Worm (Caenorhabditis elegans): ENCODE measurements around the gene mltn-13.

The mltn-13 gene

ce11 chrX:4448283-4448682, at the start of gene mltn-13:
mltn-13 (minus strand) TSS chrX:4448383.
- TF ChIP-seq gmeb-1 (tag; optimal IDR thresholded peaks at IDR 0.05) = no peak
- no peak for TF ChIP-seq zag-1 (tag; optimal IDR thresholded peaks at IDR 0.05)
- no peak for TF ChIP-seq unc-55 (GFP tag; optimal IDR thresholded peaks at IDR 0.05)
- TF ChIP-seq F13H6.1 (tag; optimal IDR thresholded peaks at IDR 0.05) = no peak
- TF ChIP-seq ceh-82 (tag; optimal IDR thresholded peaks at IDR 0.05) = no peak
- TF ChIP-seq mbf-1 (tag; optimal IDR thresholded peaks at IDR 0.05) = no peak
- TF ChIP-seq nhr-10 (tag; optimal IDR thresholded peaks at IDR 0.05) = no peak
- no peak for TF ChIP-seq snpc-4 (tag; optimal IDR thresholded peaks at IDR 0.05)
- no peak for TF ChIP-seq aly-2 (tag; optimal IDR thresholded peaks at IDR 0.05)
- no peak for TF ChIP-seq alr-1 (tag; optimal IDR thresholded peaks at IDR 0.05)
- no peak for TF ChIP-seq nhr-77 (tag; optimal IDR thresholded peaks at IDR 0.05)
- no peak for TF ChIP-seq ztf-1 (GFP tag; conservative IDR thresholded peaks at IDR 0.05)
- no peak for TF ChIP-seq dmd-4 (tag; optimal IDR thresholded peaks at IDR 0.05)
- no peak for TF ChIP-seq mab-5 (tag; optimal IDR thresholded peaks at IDR 0.05)
- no peak for TF ChIP-seq nhr-25 (tag; optimal IDR thresholded peaks at IDR 0.05)
- TF ChIP-seq lin-11 (tag; optimal IDR thresholded peaks at IDR 0.05) = no peak
- no peak for TF ChIP-seq sma-9 (GFP tag; optimal IDR thresholded peaks at IDR 0.05)
- no peak for TF ChIP-seq sma-9 (tag; optimal IDR thresholded peaks at IDR 0.05)
- no peak for TF ChIP-seq ceh-16 (tag; optimal IDR thresholded peaks at IDR 0.05)

ce11 chrX:4495814-4496567, 47.8 kb upstream of the mltn-13 start:
- TF ChIP-seq nhr-237 (tag; optimal IDR thresholded peaks at IDR 0.05) (no peak), lin-13 (GFP tag; optimal IDR thresholded peaks at IDR 0.05) (no peak), unc-39 (tag; optimal IDR thresholded peaks at IDR 0.05) (no peak), ama-1 (optimal IDR thresholded peaks at IDR 0.05) (no peak), snpc-4 (tag; optimal IDR thresholded peaks at IDR 0.05) (no peak), sma-9 (GFP tag; optimal IDR thresholded peaks at IDR 0.05) (no peak), sma-9 (tag; optimal IDR thresholded peaks at IDR 0.05) (no peak), nhr-21 (tag; optimal IDR thresholded peaks at IDR 0.05) (no peak), nhr-10 (tag; optimal IDR thresholded peaks at IDR 0.05) (no peak), nhr-12 (tag; optimal IDR thresholded peaks at IDR 0.05) (no peak), alr-1 (tag; optimal IDR thresholded peaks at IDR 0.05) (no peak), gmeb-1 (tag; optimal IDR thresholded peaks at IDR 0.05) (no peak), peb-1 (tag; optimal IDR thresholded peaks at IDR 0.05) (no peak), lin-39 (tag; optimal IDR thresholded peaks at IDR 0.05) (no peak), ZK546.5 (tag; optimal IDR thresholded peaks at IDR 0.05) (no peak), ztf-11 (tag; optimal IDR thresholded peaks at IDR 0.05) (no peak), nhr-25 (tag; optimal IDR thresholded peaks at IDR 0.05) (no peak), ceh-82 (tag; optimal IDR thresholded peaks at IDR 0.05) (no peak), R02D3.7 (tag; optimal IDR thresholded peaks at IDR 0.05) (no peak)

ce11 chrX:4493439-4494006, 45.3 kb upstream of the mltn-13 start:
- TF ChIP-seq nhr-12 (tag; optimal IDR thresholded peaks at IDR 0.05) = no peak
- no peak for TF ChIP-seq gmeb-1 (tag; optimal IDR thresholded peaks at IDR 0.05)
- TF ChIP-seq unc-62 (GFP tag; optimal IDR thresholded peaks at IDR 0.05) = no peak
- TF ChIP-seq alr-1 (tag; optimal IDR thresholded peaks at IDR 0.05) = no peak
- no peak for TF ChIP-seq R02D3.7 (tag; optimal IDR thresholded peaks at IDR 0.05)
- TF ChIP-seq skn-1 (tag; optimal IDR thresholded peaks at IDR 0.05) = no peak
- TF ChIP-seq nhr-129 (tag; optimal IDR thresholded peaks at IDR 0.05) = no peak
- no peak for TF ChIP-seq Y55F3AM.14 (GFP tag; optimal IDR thresholded peaks at IDR 0.05)
- TF ChIP-seq zag-1 (tag; optimal IDR thresholded peaks at IDR 0.05) = no peak
- no peak for TF ChIP-seq ztf-4 (tag; optimal IDR thresholded peaks at IDR 0.05)

ce11 chrX:4492199-4492598, 44.0 kb upstream of the mltn-13 start, which contains the start of gene F46H6.5:
F46H6.5 (minus strand) TSS chrX:4492208.
- TF ChIP-seq unc-39 (tag; optimal IDR thresholded peaks at IDR 0.05) (no peak), nhr-12 (tag; optimal IDR thresholded peaks at IDR 0.05) (no peak), gmeb-1 (tag; optimal IDR thresholded peaks at IDR 0.05) (no peak), egl-27 (tag; optimal IDR thresholded peaks at IDR 0.05) (no peak), ama-1 (optimal IDR thresholded peaks at IDR 0.05) (no peak), crh-2 (tag; optimal IDR thresholded peaks at IDR 0.05) (no peak), nhr-23 (tag; optimal IDR thresholded peaks at IDR 0.05) (no peak)

Measured in whole organism, L2 larva.